Fruit fly (Drosophila melanogaster): Measurements from ENCODE around the gene CG12531.
A peak's percentile ranks its signal among the peaks of the same experiment; 100 is the strongest.

The CG12531 gene

dm6 chrX:19744003-19744488 is 25.3 kb downstream of the CG12531 start, which contains the start of the genes CG18809, COX6B, CG33932 and Rpp20 (continued):
- TF ChIP-seq CG15269 (tag; optimal IDR thresholded peaks at IDR 0.05), result peak; percentile 25
- peak; percentile 68 for TF ChIP-seq fu2 (GFP tag; optimal IDR thresholded peaks at IDR 0.05)
- no peak for TF ChIP-seq lola (GFP tag; optimal IDR thresholded peaks at IDR 0.05)
- peak; percentile 66 for TF ChIP-seq CG2116 (GFP tag; optimal IDR thresholded peaks at IDR 0.05)
- peak in 1 of 2 experiments; percentile 23 for TF ChIP-seq bsh (GFP tag; optimal IDR thresholded peaks at IDR 0.05)
- peak; percentile 11; the same call in 1 of the 2 replicates for TF ChIP-seq ttk (GFP tag; IDR thresholded peaks at IDR 0.05)
- TF ChIP-seq Taf1 (GFP tag; IDR thresholded peaks at IDR 0.05), result peak; percentile 31; the same call in 1 of the 2 replicates
- TF ChIP-seq ap (GFP tag; IDR thresholded peaks at IDR 0.05), result no peak
- TF ChIP-seq Kr (GFP tag; optimal IDR thresholded peaks at IDR 0.05), result no peak
- TF ChIP-seq oc (tag; optimal IDR thresholded peaks at IDR 0.05), result no peak
- TF ChIP-seq CG9437 (GFP tag; optimal IDR thresholded peaks at IDR 0.05), result no peak
- peak; percentile 70 for TF ChIP-seq CG8089 (GFP tag; optimal IDR thresholded peaks at IDR 0.05)
- TF ChIP-seq mirr (GFP tag; optimal IDR thresholded peaks at IDR 0.05), result peak; percentile 74
- peak; percentile 60 to 64 for TF ChIP-seq chif (GFP tag; optimal IDR thresholded peaks at IDR 0.05)
- TF ChIP-seq Hr78 (GFP tag; optimal IDR thresholded peaks at IDR 0.05), result no peak
- TF ChIP-seq tap (tag; optimal IDR thresholded peaks at IDR 0.05), result no peak
- TF ChIP-seq CG11560 (tag; IDR thresholded peaks at IDR 0.05), result peak; percentile 72; the same call in 2 of the 3 replicates
- peak; percentile 87 for TF ChIP-seq mam (GFP tag; optimal IDR thresholded peaks at IDR 0.05)
- TF ChIP-seq CG10462 (GFP tag; optimal IDR thresholded peaks at IDR 0.05), result peak; percentile 9
- TF ChIP-seq her (GFP tag; optimal IDR thresholded peaks at IDR 0.05), result peak; percentile 75
- peak; percentile 74 for TF ChIP-seq CG18599 (GFP tag; optimal IDR thresholded peaks at IDR 0.05)
- peak; percentile 84 for TF ChIP-seq CG2129 (GFP tag; IDR thresholded peaks at IDR 0.05; ENCODE audit: partially characterized antibody)
- no peak for TF ChIP-seq CG6854 (GFP tag; optimal IDR thresholded peaks at IDR 0.05)
- peak; percentile 38 to 96 for TF ChIP-seq Pdp1 (GFP tag; optimal IDR thresholded peaks at IDR 0.05)
- no peak for TF ChIP-seq fd96Cb (tag; optimal IDR thresholded peaks at IDR 0.05)
- peak; percentile 70 for TF ChIP-seq CG17186 (GFP tag; optimal IDR thresholded peaks at IDR 0.05)
- no peak for TF ChIP-seq zf30C (GFP tag; optimal IDR thresholded peaks at IDR 0.05)
- TF ChIP-seq croc (GFP tag; conservative IDR thresholded peaks at IDR 0.05), result peak; percentile 25; the same call in 1 of the 3 replicates
- TF ChIP-seq CG1602 (GFP tag; optimal IDR thresholded peaks at IDR 0.05), result peak; percentile 40
- TF ChIP-seq schlank (tag; optimal IDR thresholded peaks at IDR 0.05), result peak; percentile 51
- TF ChIP-seq CG6654 (GFP tag; optimal IDR thresholded peaks at IDR 0.05), result no peak
- no peak for TF ChIP-seq en (GFP tag; optimal IDR thresholded peaks at IDR 0.05)
- peak; percentile 34 for TF ChIP-seq Dek (tag; optimal IDR thresholded peaks at IDR 0.05)
- no peak for TF ChIP-seq salm (tag; optimal IDR thresholded peaks at IDR 0.05)
- TF ChIP-seq sd (tag; optimal IDR thresholded peaks at IDR 0.05), result peak; percentile 73
- peak; percentile 56 for TF ChIP-seq pfk (GFP tag; optimal IDR thresholded peaks at IDR 0.05)
- TF ChIP-seq ems (GFP tag; optimal IDR thresholded peaks at IDR 0.05), result peak; percentile 63
- TF ChIP-seq CG12071 (GFP tag; optimal IDR thresholded peaks at IDR 0.05), result no peak
- peak; percentile 67 for TF ChIP-seq Dref (GFP tag; IDR thresholded peaks at IDR 0.05)
- TF ChIP-seq chinmo (GFP tag; IDR thresholded peaks at IDR 0.05; ENCODE audit: partially characterized antibody), result peak; percentile 95
- TF ChIP-seq CG10431 (GFP tag; optimal IDR thresholded peaks at IDR 0.05), result no peak
- no peak for TF ChIP-seq klu (GFP tag; IDR thresholded peaks at IDR 0.05)
- TF ChIP-seq CG7839 (tag; optimal IDR thresholded peaks at IDR 0.05), result no peak
- TF ChIP-seq H2.0 (GFP tag; IDR thresholded peaks at IDR 0.05), result peak; percentile 28; the same call in 1 of the 2 replicates
- peak; percentile 65; the same call in 3 of the 4 replicates for TF ChIP-seq Gug (GFP tag; IDR thresholded peaks at IDR 0.05)
- peak; percentile 83 for TF ChIP-seq ci (GFP tag; IDR thresholded peaks at IDR 0.05)
- TF ChIP-seq Awh (GFP tag; IDR thresholded peaks at IDR 0.05), result peak; percentile 35; the same call in 1 of the 2 replicates
- no peak for TF ChIP-seq CG12769 (tag; optimal IDR thresholded peaks at IDR 0.05)
- no peak for TF ChIP-seq psq (GFP tag; optimal IDR thresholded peaks at IDR 0.05)
